Worm (Caenorhabditis elegans): ENCODE measurements around the gene str-232.
A peak's percentile ranks its signal among the peaks of the same experiment; 100 is the strongest.

The str-232 gene

ce11 chrV:16047052-16047451, 31.5 kb upstream of the str-232 start:
- no peak for TF ChIP-seq nfya-1 (tag; optimal IDR thresholded peaks at IDR 0.05)
- no peak for TF ChIP-seq eyg-1 (tag; optimal IDR thresholded peaks at IDR 0.05)
- TF ChIP-seq npax-4 (tag; optimal IDR thresholded peaks at IDR 0.05): no peak
- TF ChIP-seq hlh-15 (tag; optimal IDR thresholded peaks at IDR 0.05): no peak
- no peak for TF ChIP-seq fkh-6 (tag; optimal IDR thresholded peaks at IDR 0.05)
- TF ChIP-seq ceh-18 (tag; optimal IDR thresholded peaks at IDR 0.05): no peak
- no peak for TF ChIP-seq K02D7.2 (tag; optimal IDR thresholded peaks at IDR 0.05)

- TF ChIP-seq npax-4 (tag; optimal IDR thresholded peaks at IDR 0.05) (no peak), pha-4 (tag; optimal IDR thresholded peaks at IDR 0.05) (no peak), ceh-31 (tag; optimal IDR thresholded peaks at IDR 0.05) (no peak), madf-2 (tag; optimal IDR thresholded peaks at IDR 0.05) (no peak), ttx-3 (tag; optimal IDR thresholded peaks at IDR 0.05) (no peak), unc-55 (GFP tag; optimal IDR thresholded peaks at IDR 0.05) (no peak), ets-4 (tag; optimal IDR thresholded peaks at IDR 0.05) (no peak), pax-1 (tag; optimal IDR thresholded peaks at IDR 0.05) (no peak), rnt-1 (tag; optimal IDR thresholded peaks at IDR 0.05) (no peak), K09A11.1 (tag; optimal IDR thresholded peaks at IDR 0.05; ENCODE audit: insufficient read depth) (no peak), fkh-10 (GFP tag; optimal IDR thresholded peaks at IDR 0.05) (no peak), ceh-30 (tag; optimal IDR thresholded peaks at IDR 0.05) (no peak)
Observed at ce11 chrV:16046573-16046972, 31.0 kb upstream of the str-232 start, which contains the start of gene ZK285.2. TSS of gene ZK285.2 (plus strand) at chrV:16046873.

- TF ChIP-seq pha-4 (tag; optimal IDR thresholded peaks at IDR 0.05) (no peak), ceh-9 (tag; optimal IDR thresholded peaks at IDR 0.05) (no peak), npax-4 (tag; optimal IDR thresholded peaks at IDR 0.05) (no peak), ceh-18 (tag; optimal IDR thresholded peaks at IDR 0.05) (no peak), ceh-22 (tag; optimal IDR thresholded peaks at IDR 0.05) (no peak), ttx-3 (tag; optimal IDR thresholded peaks at IDR 0.05) (no peak), elt-2 (tag; optimal IDR thresholded peaks at IDR 0.05) (peak; percentile 75), pqm-1 (tag; optimal IDR thresholded peaks at IDR 0.05) (peak; percentile 0)
Observed at ce11 chrV:16045837-16046236, 30.3 kb upstream of the str-232 start, which contains the start of gene T10C6.15. TSS of gene T10C6.15 (minus strand) at chrV:16045940.

ce11 chrV:16043686-16044085, 28.1 kb upstream of the str-232 start:
- TF ChIP-seq ceh-19 (GFP tag; optimal IDR thresholded peaks at IDR 0.05) (no peak), ceh-48 (tag; optimal IDR thresholded peaks at IDR 0.05) (no peak), rnt-1 (tag; optimal IDR thresholded peaks at IDR 0.05) (no peak), gmeb-2 (tag; optimal IDR thresholded peaks at IDR 0.05) (no peak), sdc-2 (tag; optimal IDR thresholded peaks at IDR 0.05) (no peak), hlh-30 (tag; optimal IDR thresholded peaks at IDR 0.05; ENCODE audit: insufficient read depth) (no peak), hlh-15 (tag; optimal IDR thresholded peaks at IDR 0.05) (no peak), dve-1 (tag; optimal IDR thresholded peaks at IDR 0.05) (no peak), pag-3 (tag; optimal IDR thresholded peaks at IDR 0.05; ENCODE audit: borderline replicate concordance) (no peak), fkh-10 (GFP tag; optimal IDR thresholded peaks at IDR 0.05) (no peak), unc-3 (GFP tag; conservative IDR thresholded peaks at IDR 0.05) (no peak), unc-3 (tag; optimal IDR thresholded peaks at IDR 0.05) (no peak), nhr-11 (tag; optimal IDR thresholded peaks at IDR 0.05) (no peak), pros-1 (tag; optimal IDR thresholded peaks at IDR 0.05) (no peak), ceh-34 (tag; optimal IDR thresholded peaks at IDR 0.05) (no peak), ceh-2 (tag; optimal IDR thresholded peaks at IDR 0.05) (no peak), ceh-22 (tag; optimal IDR thresholded peaks at IDR 0.05) (no peak), madf-2 (tag; optimal IDR thresholded peaks at IDR 0.05) (no peak), lin-11 (tag; optimal IDR thresholded peaks at IDR 0.05) (no peak), eyg-1 (tag; optimal IDR thresholded peaks at IDR 0.05) (no peak), mec-3 (tag; optimal IDR thresholded peaks at IDR 0.05; ENCODE audit: borderline replicate concordance) (no peak)
